Worm (Caenorhabditis elegans) whole organism, L1 larva: ENCODE data around the gene W02B3.7.
A peak's percentile ranks its signal among the peaks of the same experiment; 100 is the strongest.

Source experiments
- C04F5.9 ChIP-seq: sonication (generic microtip); optimal IDR thresholded peaks from 2 replicates; lab custom pipeline; 2016; ENCODE audit warnings: missing genetic modification characterization, missing compliant biosample characterization
- C16A3.4 ChIP-seq: fragments of 150-350 bp; optimal IDR thresholded peaks from 2 replicates; lab custom pipeline; 2014; ENCODE audit warnings: missing biosample characterization, missing genetic modification characterization
- Y116A8C.19 ChIP-seq: sonication (generic microtip); optimal IDR thresholded peaks from 2 replicates; lab custom pipeline; 2016; ENCODE audit warnings: missing compliant biosample characterization, missing genetic modification characterization, borderline replicate concordance
- ama-1 ChIP-seq: fragments of 150-350 bp; optimal IDR thresholded peaks from 2 replicates; lab custom pipeline; 2014
- ceh-63 ChIP-seq: fragments of 200-800 bp; sonication (Bioruptor generic); optimal IDR thresholded peaks from 2 replicates; lab custom pipeline; 2018; ENCODE audit warnings: mild to moderate bottlenecking, missing genetic modification characterization, missing compliant biosample characterization
- ceh-8 ChIP-seq: fragments of 200-800 bp; sonication (Bioruptor generic); optimal IDR thresholded peaks from 2 replicates; lab custom pipeline; 2018; ENCODE audit warnings: mild to moderate bottlenecking, missing genetic modification characterization, moderate library complexity, missing compliant biosample characterization
- ceh-82 ChIP-seq, 3 experiments: fragments of 150-350 bp in 1 of 3; sonication (generic microtip) in 2 of 3; optimal IDR thresholded peaks; 2 replicates each; lab custom pipeline; 2014 to 2017; ENCODE audit warnings: missing biosample characterization in 3 of 3, missing genetic modification characterization in 3 of 3
- ces-1 ChIP-seq: fragments of 150-350 bp; optimal IDR thresholded peaks from 2 replicates; lab custom pipeline; 2014; ENCODE audit warnings: missing biosample characterization, missing genetic modification reagents, missing genetic modification characterization
- dsc-1 ChIP-seq: sonication (generic microtip); optimal IDR thresholded peaks from 2 replicates; lab custom pipeline; 2016; ENCODE audit warnings: mild to moderate bottlenecking, missing genetic modification characterization, missing compliant biosample characterization
- efl-1 ChIP-seq, 4 experiments: fragments of 150-350 bp; optimal IDR thresholded peaks in 3 of 4; peaks in 1 of 4; 1 replicate in 1 of 4; 2 replicates in 3 of 4; lab custom pipeline; 2014; ENCODE audit warnings: missing biosample characterization in 2 of 4, missing genetic modification characterization in 2 of 4, missing genetic modification reagents in 2 of 4
- efl-3 ChIP-seq: fragments of 200-800 bp; sonication (Bioruptor generic); optimal IDR thresholded peaks from 2 replicates; lab custom pipeline; 2018; ENCODE audit warnings: mild to moderate bottlenecking, missing genetic modification characterization, missing compliant biosample characterization
- egl-13 ChIP-seq: sonication (generic microtip); optimal IDR thresholded peaks from 2 replicates; lab custom pipeline; 2016; ENCODE audit warnings: missing genotype, missing genetic modification reagents, missing genetic modification characterization, missing compliant biosample characterization
- egl-27 ChIP-seq, 2 experiments: fragments of 150-350 bp in 1 of 2; sonication (generic microtip); optimal IDR thresholded peaks; 3 replicates each; lab custom pipeline; 2017 to 2018; ENCODE audit warnings: missing biosample characterization in 2 of 2, missing genetic modification characterization in 2 of 2, missing genetic modification reagents in 2 of 2
- elt-2 ChIP-seq: sonication (generic microtip); optimal IDR thresholded peaks from 2 replicates; lab custom pipeline; 2016; ENCODE audit warnings: missing genetic modification characterization, mild to moderate bottlenecking, inconsistent platforms, missing compliant biosample characterization, missing genetic modification reagents
- elt-3 ChIP-seq, 6 experiments: fragments of 150-350 bp in 1 of 6; sonication (generic microtip); optimal IDR thresholded peaks; 2 replicates each; lab custom pipeline; 2017 to 2018; ENCODE audit warnings: missing biosample characterization in 6 of 6, missing genetic modification characterization in 6 of 6, inconsistent platforms in 1 of 6
- ets-5 ChIP-seq: fragments of 200-800 bp; sonication (Bioruptor generic); IDR thresholded peaks from 2 replicates; pipeline ENCODE4 v1.3.6; 2022; ENCODE audit warnings: missing genetic modification characterization, missing compliant biosample characterization
- fkh-10 ChIP-seq: sonication (generic microtip); optimal IDR thresholded peaks from 2 replicates; lab custom pipeline; 2017; ENCODE audit warnings: missing biosample characterization, missing genetic modification reagents, missing genetic modification characterization
- fkh-8 ChIP-seq: sonication (generic microtip); optimal IDR thresholded peaks from 2 replicates; lab custom pipeline; 2016; ENCODE audit warnings: mild to moderate bottlenecking, missing genetic modification characterization, missing compliant biosample characterization
- fos-1 ChIP-seq: fragments of 150-350 bp; optimal IDR thresholded peaks from 2 replicates; lab custom pipeline; 2014; ENCODE audit warnings: missing biosample characterization, missing genetic modification characterization
- grh-1 ChIP-seq: fragments of 200-800 bp; sonication (Bioruptor generic); IDR thresholded peaks from 2 replicates; pipeline ENCODE4 v1.3.6; 2022; ENCODE audit warnings: missing genetic modification reagents, missing genetic modification characterization, missing compliant biosample characterization
- hlh-4 ChIP-seq: sonication (generic microtip); optimal IDR thresholded peaks from 2 replicates; lab custom pipeline; 2016; ENCODE audit warnings: mild to moderate bottlenecking, missing genetic modification characterization, missing compliant biosample characterization
- hpl-2 ChIP-seq: fragments of 150-350 bp; optimal IDR thresholded peaks from 2 replicates; lab custom pipeline; 2014; ENCODE audit warnings: missing biosample characterization, missing genetic modification reagents, missing genetic modification characterization
- jun-1 ChIP-seq: fragments of 150-350 bp; optimal IDR thresholded peaks from 2 replicates; lab custom pipeline; 2014; ENCODE audit warnings: missing biosample characterization, missing genetic modification reagents, missing genetic modification characterization
- lin-13 ChIP-seq: fragments of 150-350 bp; optimal IDR thresholded peaks from 2 replicates; lab custom pipeline; 2014; ENCODE audit warnings: missing biosample characterization, missing genetic modification reagents, missing genetic modification characterization
- lin-14 ChIP-seq: fragments of 200-800 bp; sonication (Bioruptor generic); optimal IDR thresholded peaks from 2 replicates; lab custom pipeline; 2018; ENCODE audit warnings: mild to moderate bottlenecking, missing genetic modification characterization, moderate library complexity, missing compliant biosample characterization
- lin-15B ChIP-seq: fragments of 150-350 bp; sonication (generic microtip); optimal IDR thresholded peaks from 3 replicates; lab custom pipeline; 2014; ENCODE audit warnings: missing biosample characterization, missing genetic modification characterization
- lin-35 ChIP-seq, 2 experiments: fragments of 150-350 bp; optimal IDR thresholded peaks; 2 replicates each; lab custom pipeline; 2014; ENCODE audit warnings: missing biosample characterization in 2 of 2, missing genetic modification characterization in 2 of 2, missing genetic modification reagents in 2 of 2
- lin-39 ChIP-seq: fragments of 150-350 bp; optimal IDR thresholded peaks from 2 replicates; lab custom pipeline; 2014; ENCODE audit warnings: missing biosample characterization, missing genetic modification reagents, missing genetic modification characterization
- lir-3 ChIP-seq: sonication (generic microtip); optimal IDR thresholded peaks from 2 replicates; lab custom pipeline; 2016; ENCODE audit warnings: mild to moderate bottlenecking, missing genetic modification characterization, moderate library complexity, missing compliant biosample characterization; ENCODE audit not compliant: poor library complexity
- nhr-11 ChIP-seq: fragments of 150-350 bp; optimal IDR thresholded peaks from 2 replicates; lab custom pipeline; 2014; ENCODE audit warnings: missing biosample characterization, missing genetic modification characterization
- nhr-19 ChIP-seq: fragments of 200-800 bp; sonication (Bioruptor generic); conservative IDR thresholded peaks from 2 replicates; pipeline ENCODE4 v1.3.6; 2022; ENCODE audit warnings: missing genetic modification characterization, missing compliant biosample characterization
- nhr-47 ChIP-seq: sonication (generic microtip); optimal IDR thresholded peaks from 2 replicates; lab custom pipeline; 2016; ENCODE audit warnings: mild to moderate bottlenecking, missing genetic modification characterization, moderate library complexity, missing compliant biosample characterization
- nhr-71 ChIP-seq: sonication (generic microtip); optimal IDR thresholded peaks from 2 replicates; lab custom pipeline; 2016; ENCODE audit warnings: mild to moderate bottlenecking, missing genetic modification characterization, moderate library complexity, missing compliant biosample characterization
- nhr-77 ChIP-seq: fragments of 150-350 bp; optimal IDR thresholded peaks from 2 replicates; lab custom pipeline; 2014; ENCODE audit warnings: missing biosample characterization, missing genetic modification characterization
- nhr-84 ChIP-seq: sonication (generic microtip); optimal IDR thresholded peaks from 2 replicates; lab custom pipeline; 2017; ENCODE audit warnings: missing biosample characterization, missing genetic modification characterization
- nhr-85 ChIP-seq: sonication (generic microtip); peaks from one replicate; lab custom pipeline; 2016; ENCODE audit warnings: missing genetic modification characterization, inconsistent platforms, missing compliant biosample characterization
- pax-3 ChIP-seq: fragments of 200-800 bp; sonication (Bioruptor generic); optimal IDR thresholded peaks from 2 replicates; lab custom pipeline; 2018; ENCODE audit warnings: mild to moderate bottlenecking, missing genetic modification characterization, moderate library complexity, missing compliant biosample characterization
- pqm-1 ChIP-seq: sonication (generic microtip); optimal IDR thresholded peaks from 3 replicates; lab custom pipeline; 2017; ENCODE audit warnings: missing biosample characterization, missing genetic modification characterization
- rnt-1 ChIP-seq: sonication (generic microtip); optimal IDR thresholded peaks from 2 replicates; lab custom pipeline; 2016; ENCODE audit warnings: mild to moderate bottlenecking, missing genetic modification characterization, moderate library complexity, missing compliant biosample characterization
- skn-1 ChIP-seq: fragments of 150-350 bp; optimal IDR thresholded peaks from 2 replicates; lab custom pipeline; 2014; ENCODE audit warnings: missing biosample characterization, missing genetic modification characterization
- snpc-4 ChIP-seq: fragments of 150-350 bp; optimal IDR thresholded peaks from 2 replicates; lab custom pipeline; 2014; ENCODE audit warnings: missing biosample characterization, missing genetic modification characterization
- sox-4 ChIP-seq: sonication (generic microtip); optimal IDR thresholded peaks from 2 replicates; lab custom pipeline; 2016; ENCODE audit warnings: missing genetic modification characterization, missing compliant biosample characterization
- sptf-1 ChIP-seq: fragments of 150-350 bp; optimal IDR thresholded peaks from 2 replicates; lab custom pipeline; 2014; ENCODE audit warnings: missing biosample characterization, missing genetic modification characterization
- swsn-7 ChIP-seq: sonication (generic microtip); optimal IDR thresholded peaks from 2 replicates; lab custom pipeline; 2016; ENCODE audit warnings: missing genetic modification characterization, missing compliant biosample characterization
- unc-130 ChIP-seq: fragments of 150-350 bp; optimal IDR thresholded peaks from 2 replicates; lab custom pipeline; 2017; ENCODE audit warnings: missing biosample characterization, missing genetic modification characterization, inconsistent platforms
- unc-98 ChIP-seq: fragments of 200-800 bp; sonication (Bioruptor generic); IDR thresholded peaks from 2 replicates; pipeline ENCODE4 v1.3.6; 2022; ENCODE audit warnings: missing genetic modification characterization, missing compliant biosample characterization
- vab-15 ChIP-seq: sonication (generic microtip); optimal IDR thresholded peaks from 2 replicates; lab custom pipeline; 2017; ENCODE audit warnings: missing genotype, mild to moderate bottlenecking, missing genetic modification characterization, missing compliant biosample characterization
- xbp-1 ChIP-seq: sonication (generic microtip); optimal IDR thresholded peaks from 2 replicates; lab custom pipeline; 2016; ENCODE audit warnings: missing genetic modification characterization, missing compliant biosample characterization
- zag-1 ChIP-seq: fragments of 150-350 bp; optimal IDR thresholded peaks from 2 replicates; lab custom pipeline; 2014; ENCODE audit warnings: missing biosample characterization, missing genetic modification characterization
- zip-4 ChIP-seq: fragments of 200-800 bp; sonication (Bioruptor generic); optimal IDR thresholded peaks from 2 replicates; lab custom pipeline; 2018; ENCODE audit warnings: mild to moderate bottlenecking, missing genetic modification characterization, moderate library complexity, missing compliant biosample characterization
- ztf-11 ChIP-seq, 2 experiments: sonication (generic microtip); optimal IDR thresholded peaks; 2 replicates each; lab custom pipeline; 2016 to 2017; ENCODE audit warnings: missing genetic modification characterization in 2 of 2, missing biosample characterization in 1 of 2, missing compliant biosample characterization in 1 of 2
- ztf-4 ChIP-seq: fragments of 150-350 bp; optimal IDR thresholded peaks from 2 replicates; lab custom pipeline; 2014; ENCODE audit warnings: missing biosample characterization, missing genetic modification characterization

The W02B3.7 gene

ce11 chrIII:640198-640803 lies 51.5 kb downstream of the W02B3.7 start, which contains the start of the genes tag-266 and tag-267 (continued):
- TF ChIP-seq nhr-71 (tag; lab: Kevin White, UChicago): peak; percentile 87
- TF ChIP-seq egl-27 (tag; optimal IDR thresholded peaks at IDR 0.05; lab: Kevin White, UChicago): no peak
- TF ChIP-seq ceh-8 (GFP tag; lab: Kevin White, UChicago): peak; percentile 13
- peak; percentile 59 for TF ChIP-seq nhr-77 (tag; lab: Kevin White, UChicago)
- TF ChIP-seq sox-4 (tag; lab: Kevin White, UChicago): peak; percentile 43
- no peak for TF ChIP-seq efl-3 (GFP tag; lab: Kevin White, UChicago)
- peak; percentile 3 for TF ChIP-seq Y116A8C.19
- peak; percentile 70 for TF ChIP-seq swsn-7
- TF ChIP-seq ama-1: no peak
- no peak for TF ChIP-seq sptf-1 (tag; lab: Kevin White, UChicago)
- peak; percentile 60 to 75 for TF ChIP-seq lin-35 (GFP tag; optimal IDR thresholded peaks at IDR 0.05; lab: Kevin White, UChicago)
- peak; percentile 80 for TF ChIP-seq unc-98 (GFP tag; lab: Robert Waterston, UW)
- no peak for TF ChIP-seq lir-3 (tag; lab: Kevin White, UChicago)
- no peak for TF ChIP-seq grh-1 (GFP tag; lab: Robert Waterston, UW)
- TF ChIP-seq unc-130 (tag; lab: Kevin White, UChicago): peak; percentile 44
- no peak for TF ChIP-seq zip-4
- TF ChIP-seq hpl-2 (GFP tag; lab: Kevin White, UChicago): no peak
- TF ChIP-seq C04F5.9: peak; percentile 56
- peak; percentile 59 to 62 for TF ChIP-seq efl-1 (optimal IDR thresholded peaks at IDR 0.05; lab: Kevin White, UChicago)
- peak; percentile 64 to 91 for TF ChIP-seq efl-1 (GFP tag; optimal IDR thresholded peaks at IDR 0.05 in 1 of 2; lab: Kevin White, UChicago)
- no peak for TF ChIP-seq ets-5 (GFP tag; lab: Robert Waterston, UW)
- peak; percentile 40 for TF ChIP-seq ceh-63 (GFP tag; lab: Kevin White, UChicago)
- no peak for TF ChIP-seq pqm-1
- peak; percentile 19 for TF ChIP-seq lin-13 (GFP tag; lab: Kevin White, UChicago)
- TF ChIP-seq ztf-11 (tag; optimal IDR thresholded peaks at IDR 0.05; lab: Kevin White, UChicago): peak in 1 of 2 experiments; percentile 76
- peak; percentile 91 for TF ChIP-seq lin-14 (GFP tag; lab: Kevin White, UChicago)
- no peak for TF ChIP-seq ces-1 (GFP tag; lab: Kevin White, UChicago)
- peak; percentile 49 for TF ChIP-seq dsc-1 (tag; lab: Kevin White, UChicago)
- TF ChIP-seq vab-15: no peak
- no peak for TF ChIP-seq nhr-11 (tag; lab: Kevin White, UChicago)
- TF ChIP-seq lin-15B (tag; lab: Kevin White, UChicago): peak; percentile 40
- TF ChIP-seq snpc-4 (tag; lab: Kevin White, UChicago): peak; percentile 48
- TF ChIP-seq skn-1 (tag; lab: Kevin White, UChicago): peak; percentile 27
- peak; percentile 87 for TF ChIP-seq C16A3.4 (tag; lab: Kevin White, UChicago)
- no peak for TF ChIP-seq nhr-84 (tag; lab: Kevin White, UChicago)
- peak; percentile 67 for TF ChIP-seq egl-13 (tag; lab: Kevin White, UChicago)
- peak; percentile 58 for TF ChIP-seq nhr-19 (GFP tag; lab: Robert Waterston, UW)
- TF ChIP-seq ztf-4 (tag; lab: Kevin White, UChicago): no peak
- TF ChIP-seq hlh-4: no peak
- peak; percentile 25 for TF ChIP-seq elt-2
- peak; percentile 90 for TF ChIP-seq fkh-8
- TF ChIP-seq zag-1: peak; percentile 34
- TF ChIP-seq ceh-82 (tag; optimal IDR thresholded peaks at IDR 0.05; lab: Kevin White, UChicago): peak; percentile 20 to 64 (median 21)
- TF ChIP-seq rnt-1 (tag; lab: Kevin White, UChicago): peak; percentile 76
- peak; percentile 4 for TF ChIP-seq lin-39 (tag; lab: Kevin White, UChicago)
- peak; percentile 92 for TF ChIP-seq pax-3 (tag; lab: Kevin White, UChicago)
- TF ChIP-seq fkh-10 (GFP tag; lab: Kevin White, UChicago): peak; percentile 24
- TF ChIP-seq nhr-47 (tag; lab: Kevin White, UChicago): peak; percentile 88
- TF ChIP-seq fos-1: peak; percentile 55
- TF ChIP-seq elt-3 (tag; optimal IDR thresholded peaks at IDR 0.05; lab: Kevin White, UChicago): no peak
- peak; percentile 86 for TF ChIP-seq nhr-85
- TF ChIP-seq jun-1 (tag; lab: Kevin White, UChicago): peak; percentile 20
- TF ChIP-seq xbp-1 (tag; lab: Kevin White, UChicago): peak; percentile 70
